Worm (Caenorhabditis elegans): Measurements from ENCODE around the gene F08F8.7.

DNA sequence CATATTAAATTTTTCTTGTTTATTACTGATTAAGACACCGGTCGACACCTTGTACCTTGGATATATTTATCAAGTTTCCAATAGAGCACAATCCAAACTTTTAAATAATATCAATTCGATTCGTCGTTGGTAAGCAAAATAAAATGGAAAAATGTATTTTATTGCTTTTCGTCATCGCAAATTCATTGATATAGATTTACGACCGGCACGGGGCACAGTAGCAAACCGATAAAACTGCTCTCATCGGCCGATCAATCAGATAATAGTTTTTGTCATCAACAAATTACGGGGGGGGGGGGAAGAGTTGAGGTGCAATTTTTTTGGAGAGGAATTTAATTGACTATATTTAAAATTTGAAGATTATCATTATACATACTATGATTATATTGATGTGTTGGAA, 23.6 kb downstream of the F08F8.7 start:
- TF ChIP-seq mxl-1 (tag; optimal IDR thresholded peaks at IDR 0.05) (no peak), let-607 (tag; optimal IDR thresholded peaks at IDR 0.05) (no peak), efl-1 (GFP tag; optimal IDR thresholded peaks at IDR 0.05) (no peak), ceh-100 (GFP tag; IDR thresholded peaks at IDR 0.05) (no peak), ztf-28 (GFP tag; IDR thresholded peaks at IDR 0.05) (no peak), attf-3 (GFP tag; conservative IDR thresholded peaks at IDR 0.05) (no peak)

Measured in whole organism, young adult.